Worm (Caenorhabditis elegans): ENCODE data around the gene srsx-13.

Gene srsx-13

ce11 chrV:4983091-4983490, at the start of gene srsx-13:
Gene srsx-13 (minus strand): TSS chrV:4983191.
- TF ChIP-seq nhr-28 (tag; optimal IDR thresholded peaks at IDR 0.05) (no peak), rbr-2 (tag; optimal IDR thresholded peaks at IDR 0.05) (no peak), hmg-1.1 (GFP tag; IDR thresholded peaks at IDR 0.05) (no peak), T26A8.4 (GFP tag; IDR thresholded peaks at IDR 0.05) (no peak), lin-29 (GFP tag; IDR thresholded peaks at IDR 0.05) (no peak), nhr-237 (tag; optimal IDR thresholded peaks at IDR 0.05) (no peak), skn-1 (tag; optimal IDR thresholded peaks at IDR 0.05) (no peak), ces-1 (GFP tag; optimal IDR thresholded peaks at IDR 0.05) (no peak)

ce11 chrV:5032176-5032575, 49.2 kb upstream of the srsx-13 start:
- TF ChIP-seq madf-9 (GFP tag; conservative IDR thresholded peaks at IDR 0.05) (no peak), nhr-28 (tag; optimal IDR thresholded peaks at IDR 0.05) (peak; percentile 21), dve-1 (tag; optimal IDR thresholded peaks at IDR 0.05; ENCODE audit: insufficient read depth) (peak; percentile 34), nhr-102 (tag; optimal IDR thresholded peaks at IDR 0.05) (peak; percentile 42), hlh-30 (tag; optimal IDR thresholded peaks at IDR 0.05; ENCODE audit: insufficient read depth) (peak; percentile 60), sdz-12 (GFP tag; optimal IDR thresholded peaks at IDR 0.05) (no peak), ztf-7 (tag; optimal IDR thresholded peaks at IDR 0.05) (no peak), lsy-2 (tag; optimal IDR thresholded peaks at IDR 0.05) (no peak), Y5F2A.4 (GFP tag; optimal IDR thresholded peaks at IDR 0.05) (no peak), lin-15B (tag; optimal IDR thresholded peaks at IDR 0.05) (no peak), lin-1 (GFP tag; IDR thresholded peaks at IDR 0.05) (0 out of 2 replicates have a peak, but pooled peaks have one; percentile 9), tra-1 (GFP tag; IDR thresholded peaks at IDR 0.05) (no peak), nhr-41 (GFP tag; IDR thresholded peaks at IDR 0.05) (no peak), ceh-62 (tag; optimal IDR thresholded peaks at IDR 0.05) (no peak), mep-1 (tag; optimal IDR thresholded peaks at IDR 0.05) (no peak), aha-1 (tag) (peak; percentile 39), F49E8.2 (tag; optimal IDR thresholded peaks at IDR 0.05; ENCODE audit: borderline replicate concordance) (no peak), nhr-48 (tag; optimal IDR thresholded peaks at IDR 0.05) (peak; percentile 14), jun-1 (tag; optimal IDR thresholded peaks at IDR 0.05) (no peak), mxl-3 (GFP tag; optimal IDR thresholded peaks at IDR 0.05) (peak; percentile 2), dmd-6 (GFP tag; IDR thresholded peaks at IDR 0.05) (peak; percentile 56), nhr-11 (tag; optimal IDR thresholded peaks at IDR 0.05) (peak; percentile 45), R02D3.7 (tag; optimal IDR thresholded peaks at IDR 0.05) (no peak), daf-16 (GFP tag; optimal IDR thresholded peaks at IDR 0.05) (no peak), daf-16 (tag; optimal IDR thresholded peaks at IDR 0.05) (peak; percentile 84), F37D6.2 (tag; optimal IDR thresholded peaks at IDR 0.05) (no peak), mdl-1 (tag; optimal IDR thresholded peaks at IDR 0.05) (peak; percentile 78 to 86), zip-2 (tag; optimal IDR thresholded peaks at IDR 0.05) (peak; percentile 26), daf-19 (GFP tag; conservative IDR thresholded peaks at IDR 0.05) (no peak), spr-1 (tag; optimal IDR thresholded peaks at IDR 0.05) (no peak), unc-62 (GFP tag; optimal IDR thresholded peaks at IDR 0.05 in 1 of 2) (peak in 1 of 2 experiments; percentile 89), unc-62 (tag; optimal IDR thresholded peaks at IDR 0.05) (no peak), ces-1 (GFP tag; optimal IDR thresholded peaks at IDR 0.05) (no peak), ctbp-1 (GFP tag; IDR thresholded peaks at IDR 0.05) (no peak), hlh-11 (tag; optimal IDR thresholded peaks at IDR 0.05) (peak; percentile 65), dmd-8 (GFP tag; IDR thresholded peaks at IDR 0.05) (no peak), fos-1 (tag; optimal IDR thresholded peaks at IDR 0.05) (no peak), T26A8.4 (GFP tag; IDR thresholded peaks at IDR 0.05) (no peak), hif-1 (tag; optimal IDR thresholded peaks at IDR 0.05) (peak in 1 of 2 experiments; percentile 43), T20F7.1 (GFP tag; optimal IDR thresholded peaks at IDR 0.05) (peak; percentile 17), lir-3 (tag; optimal IDR thresholded peaks at IDR 0.05) (no peak), nhr-76 (tag; optimal IDR thresholded peaks at IDR 0.05) (no peak)

All from whole organism, L4 larva.